Worm (Caenorhabditis elegans) whole organism, early embryonic: ENCODE results near the gene Y61A9LA.4.
"Not testable (repeated sequence)": the region's sequence is repeated elsewhere in the genome, so short reads cannot be mapped to it uniquely, and the experiment has no call there.

ENCODE experiments used
- B0310.2 ChIP-seq: sonication (generic microtip); optimal IDR thresholded peaks from 2 replicates; lab custom pipeline; 2016; ENCODE audit warnings: mild to moderate bottlenecking, missing genetic modification characterization, missing compliant biosample characterization
- F13C5.2 ChIP-seq: sonication (generic microtip); optimal IDR thresholded peaks from 2 replicates; lab custom pipeline; 2017; ENCODE audit warnings: mild to moderate bottlenecking, missing genetic modification characterization, inconsistent platforms, missing compliant biosample characterization
- aly-1 ChIP-seq: sonication (generic microtip); optimal IDR thresholded peaks from 2 replicates; lab custom pipeline; 2016; ENCODE audit warnings: missing genetic modification characterization, missing compliant biosample characterization
- ama-1 ChIP-seq: fragments of 150-350 bp; optimal IDR thresholded peaks from 2 replicates; lab custom pipeline; 2014
- ceh-13 ChIP-seq: fragments of 200-800 bp; sonication (Bioruptor generic); optimal IDR thresholded peaks from 2 replicates; lab custom pipeline; 2018; ENCODE audit warnings: mild to moderate bottlenecking, missing genetic modification characterization, missing compliant biosample characterization
- ceh-36 ChIP-seq: sonication (generic microtip); optimal IDR thresholded peaks from 2 replicates; lab custom pipeline; 2016; ENCODE audit warnings: missing genetic modification characterization, inconsistent platforms, missing compliant biosample characterization
- ets-7 ChIP-seq: sonication (generic microtip); optimal IDR thresholded peaks from 2 replicates; lab custom pipeline; 2016; ENCODE audit warnings: missing genotype, missing genetic modification characterization, missing compliant biosample characterization
- flt-1 ChIP-seq: fragments of 200-800 bp; sonication (Bioruptor generic); IDR thresholded peaks from 2 replicates; pipeline ENCODE4 v1.3.6; 2022; ENCODE audit warnings: missing genetic modification characterization, missing compliant biosample characterization
- hmbx-1 ChIP-seq: sonication (generic microtip); optimal IDR thresholded peaks from 2 replicates; lab custom pipeline; 2016; ENCODE audit warnings: mild to moderate bottlenecking, missing genetic modification characterization, missing compliant biosample characterization
- hmg-4 ChIP-seq: fragments of 200-800 bp; sonication (Bioruptor generic); optimal IDR thresholded peaks from 2 replicates; lab custom pipeline; 2018; ENCODE audit warnings: mild to moderate bottlenecking, missing genetic modification characterization, missing compliant biosample characterization
- hnd-1 ChIP-seq: sonication (generic microtip); optimal IDR thresholded peaks from 2 replicates; lab custom pipeline; 2016; ENCODE audit warnings: missing genetic modification characterization, missing compliant biosample characterization
- pes-1 ChIP-seq: fragments of 200-800 bp; sonication (Bioruptor generic); IDR thresholded peaks from 2 replicates; pipeline ENCODE4 v1.3.6; 2022; ENCODE audit warnings: missing genetic modification reagents, missing genetic modification characterization, missing compliant biosample characterization
- scrt-1 ChIP-seq: fragments of 200-800 bp; sonication (Bioruptor generic); IDR thresholded peaks from 2 replicates; pipeline ENCODE4 v1.3.6; 2022; ENCODE audit warnings: missing genetic modification characterization, missing compliant biosample characterization
- sea-1 ChIP-seq: fragments of 200-800 bp; sonication (Bioruptor generic); conservative IDR thresholded peaks from 2 replicates; pipeline ENCODE4 v1.3.6; 2022; ENCODE audit warnings: missing genetic modification characterization, missing compliant biosample characterization
- tbx-11 ChIP-seq: fragments of 200-800 bp; sonication (Bioruptor generic); IDR thresholded peaks from 2 replicates; pipeline ENCODE4 v1.3.6; 2022; ENCODE audit warnings: missing genetic modification characterization, missing compliant biosample characterization
- tbx-37 ChIP-seq: fragments of 200-800 bp; sonication (Bioruptor generic); conservative IDR thresholded peaks from 2 replicates; pipeline ENCODE4 v1.3.6; 2022; ENCODE audit warnings: missing genetic modification reagents, missing genetic modification characterization, missing compliant biosample characterization
- tra-4 ChIP-seq: sonication (generic microtip); optimal IDR thresholded peaks from 2 replicates; lab custom pipeline; 2017; ENCODE audit warnings: missing genetic modification characterization, missing compliant biosample characterization

Gene Y61A9LA.4

ce11 chrV:4553572-4553971, 7.0 kb upstream of the Y61A9LA.4 start, which contains the start of gene Y61A9LA.12:
Gene Y61A9LA.12, plus strand, starts transcription at chrV:4553872.
- TF ChIP-seq tra-4 (tag; lab: Kevin White, UChicago); ceh-13; ets-7: not testable (repeated sequence)

- no peak for TF ChIP-seq F13C5.2 (tag; lab: Kevin White, UChicago)
- no peak for TF ChIP-seq ceh-36
- TF ChIP-seq ceh-13, result no peak
- TF ChIP-seq aly-1 (tag; lab: Kevin White, UChicago), result no peak
- no peak for TF ChIP-seq ama-1 (lab: Kevin White, UChicago)
- TF ChIP-seq hnd-1 (tag; lab: Kevin White, UChicago), result no peak
- no peak for TF ChIP-seq B0310.2 (tag; lab: Kevin White, UChicago)
- no peak for TF ChIP-seq hmg-4 (GFP tag; lab: Kevin White, UChicago)
- TF ChIP-seq pes-1, result no peak
- TF ChIP-seq hmbx-1, result no peak
- TF ChIP-seq tbx-11 (GFP tag; lab: Robert Waterston, UW), result no peak
- no peak for TF ChIP-seq sea-1 (GFP tag; lab: Robert Waterston, UW)
- TF ChIP-seq flt-1 (GFP tag; lab: Robert Waterston, UW), result no peak
- TF ChIP-seq ets-7, result no peak
- TF ChIP-seq scrt-1 (GFP tag; lab: Robert Waterston, UW), result no peak
- TF ChIP-seq tra-4 (tag; lab: Kevin White, UChicago), result no peak
- no peak for TF ChIP-seq tbx-37 (GFP tag; lab: Robert Waterston, UW)
Observed at ce11 chrV:4559701-4560100, 840 bp upstream of the Y61A9LA.4 start, which contains the start of gene Y61A9LA.7. Gene Y61A9LA.7, minus strand, starts transcription at chrV:4559801.

DNA sequence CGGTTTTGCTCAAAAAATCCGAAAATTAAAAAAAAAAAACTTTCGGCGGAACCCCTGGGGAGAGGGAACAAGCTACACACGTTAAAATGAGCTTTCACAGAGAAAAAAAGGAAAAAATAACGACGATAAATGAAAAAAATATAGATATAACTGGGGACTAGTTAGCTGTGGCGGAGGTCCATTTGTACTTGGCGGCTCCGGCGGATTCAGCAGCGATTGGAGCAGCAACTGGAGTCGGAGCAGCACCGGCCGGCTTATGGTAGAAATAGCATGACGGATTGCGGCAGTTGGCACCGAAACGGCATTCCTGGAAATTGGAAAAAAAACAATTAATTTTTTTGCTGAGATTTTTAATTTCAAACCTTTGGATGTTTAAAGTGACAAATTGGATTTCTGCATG, 2.0 kb downstream of the Y61A9LA.4 start:
- TF ChIP-seq sea-1 (GFP tag; lab: Robert Waterston, UW), result no peak
- TF ChIP-seq pes-1, result no peak
- TF ChIP-seq hnd-1 (tag; lab: Kevin White, UChicago), result no peak
- no peak for TF ChIP-seq ets-7
- TF ChIP-seq scrt-1 (GFP tag; lab: Robert Waterston, UW), result no peak
- no peak for TF ChIP-seq hmbx-1
- no peak for TF ChIP-seq ama-1 (lab: Kevin White, UChicago)
- TF ChIP-seq tbx-37 (GFP tag; lab: Robert Waterston, UW), result no peak

DNA sequence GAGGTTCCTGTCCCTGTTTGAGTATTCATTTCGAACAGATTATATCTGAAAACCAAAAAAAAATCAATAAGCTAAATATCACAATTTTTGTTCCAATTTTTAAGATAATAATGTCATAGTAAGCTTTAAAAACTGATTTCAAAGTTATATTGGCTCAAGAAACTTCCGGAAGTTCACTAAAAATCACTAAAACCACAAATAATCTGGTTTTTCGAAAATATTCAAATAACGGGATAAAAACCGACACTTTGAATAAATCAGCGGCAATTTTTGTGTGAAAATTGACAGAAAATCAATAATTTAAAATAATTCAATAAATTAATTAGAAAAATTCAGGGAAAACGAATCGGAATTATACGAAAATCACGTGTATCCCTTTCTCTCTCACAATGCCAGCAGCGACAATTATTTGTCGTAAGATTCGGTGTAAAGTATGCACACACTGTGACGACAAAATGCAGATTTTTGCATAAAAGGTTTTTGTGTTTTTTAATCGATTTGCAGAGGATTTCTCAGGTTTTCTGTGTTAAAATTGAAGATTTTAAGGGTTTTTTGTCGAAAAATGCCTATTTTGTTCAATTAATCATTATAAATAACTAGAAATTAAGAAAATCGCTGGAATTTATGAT, 9.6 kb downstream of the Y61A9LA.4 start, which contains the start of gene sut-2:
Gene sut-2 (minus strand): TSS at position 51 of the 629 bp plus-strand sequence.
- no peak for TF ChIP-seq tbx-11 (GFP tag; lab: Robert Waterston, UW)
- TF ChIP-seq pes-1, result no peak
- TF ChIP-seq sea-1 (GFP tag; lab: Robert Waterston, UW), result no peak
- no peak for TF ChIP-seq hmbx-1
- TF ChIP-seq ama-1 (lab: Kevin White, UChicago), result no peak
- no peak for TF ChIP-seq aly-1 (tag; lab: Kevin White, UChicago)

- TF ChIP-seq aly-1 (tag; lab: Kevin White, UChicago) (no peak), ceh-13 (no peak), F13C5.2 (tag; lab: Kevin White, UChicago) (no peak), ceh-36 (no peak), hnd-1 (tag; lab: Kevin White, UChicago) (no peak), scrt-1 (GFP tag; lab: Robert Waterston, UW) (no peak), hmbx-1 (no peak), pes-1 (no peak), tbx-37 (GFP tag; lab: Robert Waterston, UW) (no peak), tra-4 (tag; lab: Kevin White, UChicago) (no peak), sea-1 (GFP tag; lab: Robert Waterston, UW) (no peak), B0310.2 (tag; lab: Kevin White, UChicago) (no peak), tbx-11 (GFP tag; lab: Robert Waterston, UW) (no peak), ets-7 (no peak), ama-1 (lab: Kevin White, UChicago) (no peak)
Observed at ce11 chrV:4570833-4571232, 10.3 kb downstream of the Y61A9LA.4 start, which contains the start of gene Y61A9LA.3. Gene Y61A9LA.3, plus strand, starts transcription at chrV:4571133.

ce11 chrV:4571997-4572396, 11.5 kb downstream of the Y61A9LA.4 start:
- TF ChIP-seq ama-1 (lab: Kevin White, UChicago), result no peak
- TF ChIP-seq hnd-1 (tag; lab: Kevin White, UChicago), result no peak
- no peak for TF ChIP-seq B0310.2 (tag; lab: Kevin White, UChicago)
- TF ChIP-seq ceh-13, result no peak
- no peak for TF ChIP-seq sea-1 (GFP tag; lab: Robert Waterston, UW)
- no peak for TF ChIP-seq tbx-11 (GFP tag; lab: Robert Waterston, UW)
- no peak for TF ChIP-seq hmbx-1
- TF ChIP-seq aly-1 (tag; lab: Kevin White, UChicago), result no peak
- TF ChIP-seq ceh-36, result no peak

DNA sequence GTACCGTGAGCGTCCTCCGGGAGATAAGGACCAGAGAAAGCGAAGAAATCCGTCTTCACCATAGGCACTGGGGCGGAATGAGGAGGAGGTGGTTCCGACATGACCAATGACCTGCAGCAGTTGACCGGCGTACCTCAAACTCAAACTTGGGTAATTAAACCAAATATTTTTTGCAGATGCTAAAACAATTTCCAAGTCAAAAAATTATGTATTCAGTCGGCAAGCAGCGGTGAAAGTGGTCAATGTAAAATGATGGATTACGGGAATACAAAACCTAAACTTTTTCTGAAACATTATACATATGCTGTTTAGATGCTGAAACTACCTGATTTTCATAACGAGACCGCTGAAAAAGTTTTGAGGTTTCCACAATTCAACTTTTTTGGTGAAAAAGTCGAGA, 13.3 kb downstream of the Y61A9LA.4 start, which contains the start of gene hpo-39:
Gene hpo-39 (minus strand): TSS at position 101 of the 400 bp plus-strand sequence.
- TF ChIP-seq hmg-4 (GFP tag; lab: Kevin White, UChicago); aly-1 (tag; lab: Kevin White, UChicago); hmbx-1: not testable (repeated sequence)

- TF ChIP-seq F13C5.2 (tag; lab: Kevin White, UChicago) (no peak), ets-7 (no peak), B0310.2 (tag; lab: Kevin White, UChicago) (no peak), hmbx-1 (no peak), aly-1 (tag; lab: Kevin White, UChicago) (no peak), hnd-1 (tag; lab: Kevin White, UChicago) (no peak), scrt-1 (GFP tag; lab: Robert Waterston, UW) (no peak), flt-1 (GFP tag; lab: Robert Waterston, UW) (no peak), ama-1 (lab: Kevin White, UChicago) (no peak), ceh-13 (no peak)
Observed at ce11 chrV:4575458-4575857, 14.9 kb downstream of the Y61A9LA.4 start.
